Fruit fly (Drosophila melanogaster) whole organism, pupa: ENCODE data around the gene moody.

ENCODE experiments used
- CG10348 ChIP-seq: fragments of 200-800 bp; sonication (Bioruptor generic); IDR thresholded peaks from 2 replicates; pipeline ENCODE4 v1.3.6; 2022; ENCODE audit warnings: missing biosample characterization, missing genetic modification characterization
- CG12605 ChIP-seq: fragments of 200-800 bp; sonication (Bioruptor generic); IDR thresholded peaks from 2 replicates; pipeline ENCODE4 v1.3.6; 2022; ENCODE audit warnings: missing biosample characterization, missing genetic modification characterization
- CG13204 ChIP-seq: fragments of 200-800 bp; sonication (Bioruptor generic); optimal IDR thresholded peaks from 2 replicates; lab custom pipeline; 2018; ENCODE audit warnings: missing biosample characterization, mild to moderate bottlenecking, missing genetic modification characterization, moderate library complexity
- CG14655 ChIP-seq: fragments of 200-800 bp; sonication (Bioruptor generic); optimal IDR thresholded peaks from 3 replicates; lab custom pipeline; 2017; ENCODE audit warnings: mild to moderate bottlenecking, missing biosample characterization, missing genetic modification reagents, missing genetic modification characterization
- CG15710 ChIP-seq: fragments of 200-800 bp; sonication (Bioruptor generic); optimal IDR thresholded peaks from 2 replicates; lab custom pipeline; 2018; ENCODE audit warnings: missing biosample characterization, mild to moderate bottlenecking, missing genetic modification characterization, moderate library complexity
- CG17806 ChIP-seq: fragments of 200-800 bp; sonication (Bioruptor generic); optimal IDR thresholded peaks from 2 replicates; lab custom pipeline; 2018; ENCODE audit warnings: missing biosample characterization, mild to moderate bottlenecking, missing genetic modification characterization, moderate library complexity
- CG32121 ChIP-seq: fragments of 200-800 bp; sonication (Bioruptor generic); IDR thresholded peaks from 2 replicates; pipeline ENCODE4 v1.3.6; 2022; ENCODE audit warnings: missing biosample characterization, missing genetic modification characterization
- CG34367 ChIP-seq: fragments of 200-800 bp; sonication (Bioruptor generic); optimal IDR thresholded peaks from 2 replicates; lab custom pipeline; 2018; ENCODE audit warnings: missing biosample characterization, mild to moderate bottlenecking, missing genetic modification characterization
- CG4496 ChIP-seq: fragments of 200-800 bp; sonication (Bioruptor generic); IDR thresholded peaks from 3 replicates; pipeline ENCODE4 v1.3.6; 2022; ENCODE audit warnings: missing biosample characterization, missing genetic modification characterization
- CG8159 ChIP-seq: fragments of 200-800 bp; sonication (Bioruptor generic); optimal IDR thresholded peaks from 3 replicates; lab custom pipeline; 2018; ENCODE audit warnings: missing biosample characterization, mild to moderate bottlenecking, missing genetic modification characterization, moderate library complexity
- CG8301 ChIP-seq: fragments of 200-800 bp; sonication (Bioruptor generic); optimal IDR thresholded peaks from 2 replicates; lab custom pipeline; 2018; ENCODE audit warnings: missing biosample characterization, mild to moderate bottlenecking, missing genetic modification characterization
- CG9948 ChIP-seq: fragments of 200-800 bp; sonication (Bioruptor generic); optimal IDR thresholded peaks from 2 replicates; lab custom pipeline; 2018; ENCODE audit warnings: missing biosample characterization, mild to moderate bottlenecking, missing genetic modification characterization, moderate library complexity
- D1 ChIP-seq: fragments of 200-800 bp; sonication (Bioruptor generic); optimal IDR thresholded peaks from 2 replicates; lab custom pipeline; 2018; ENCODE audit warnings: missing biosample characterization, mild to moderate bottlenecking, missing genetic modification characterization, moderate library complexity
- EcR ChIP-seq: fragments of 200-800 bp; sonication (Bioruptor generic); optimal IDR thresholded peaks from 3 replicates; lab custom pipeline; 2019; ENCODE audit warnings: missing biosample characterization, missing genetic modification characterization, mild to moderate bottlenecking, moderate library complexity, missing genetic modification reagents
- Ets98B ChIP-seq: fragments of 200-800 bp; sonication (Bioruptor generic); IDR thresholded peaks from 2 replicates; pipeline ENCODE4 v1.3.6; 2022; ENCODE audit warnings: missing biosample characterization, missing genetic modification characterization
- Pif1A ChIP-seq: fragments of 200-800 bp; sonication (Bioruptor generic); optimal IDR thresholded peaks from 3 replicates; lab custom pipeline; 2016; ENCODE audit warnings: missing biosample characterization, missing genetic modification characterization
- Pif1B ChIP-seq: fragments of 200-800 bp; sonication (Bioruptor generic); optimal IDR thresholded peaks from 3 replicates; lab custom pipeline; 2016; ENCODE audit warnings: missing biosample characterization, missing genetic modification characterization
- Snoo ChIP-seq: fragments of 200-800 bp; sonication (Bioruptor generic); optimal IDR thresholded peaks from 3 replicates; lab custom pipeline; 2017; ENCODE audit warnings: missing biosample characterization, mild to moderate bottlenecking, missing genetic modification characterization, inconsistent platforms
- fd96Ca ChIP-seq: fragments of 200-800 bp; sonication (Bioruptor generic); IDR thresholded peaks from 3 replicates; pipeline ENCODE4 v1.3.6; 2022; ENCODE audit warnings: missing biosample characterization, missing genetic modification characterization
- gl ChIP-seq: fragments of 200-800 bp; sonication (Bioruptor generic); optimal IDR thresholded peaks from 2 replicates; lab custom pipeline; 2018; ENCODE audit warnings: missing biosample characterization, mild to moderate bottlenecking, missing genetic modification characterization
- rn ChIP-seq: fragments of 200-800 bp; sonication (Bioruptor generic); IDR thresholded peaks from 2 replicates; pipeline ENCODE4 v1.3.6; 2022; ENCODE audit warnings: missing biosample characterization, missing genetic modification characterization

moody gene

DNA sequence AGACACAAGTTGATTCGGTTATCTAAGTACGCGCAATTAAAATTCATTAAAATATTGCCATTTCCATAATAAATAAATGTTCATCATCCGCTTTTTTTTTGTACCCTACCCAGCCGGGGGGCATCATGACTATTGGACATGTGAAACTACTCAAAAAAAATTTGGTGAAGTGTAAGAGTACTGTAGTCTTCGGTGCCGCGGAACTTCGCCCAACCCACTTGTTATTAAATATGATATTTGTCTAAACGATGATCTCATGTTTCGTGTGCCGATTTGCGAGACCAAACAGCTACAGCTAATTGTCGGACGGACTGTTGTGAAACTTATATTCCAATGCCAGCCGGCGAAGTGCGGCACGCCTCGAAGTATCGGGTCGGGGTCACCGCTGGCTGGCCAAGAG, 38.9 kb upstream of the moody start:
- TF ChIP-seq Ets98B: 0 out of 2 replicates have a peak, but pooled peaks have one; percentile 7
- TF ChIP-seq D1 (tag; lab: Kevin White, UChicago): no peak

- peak; percentile 84 for TF ChIP-seq CG32121 (GFP tag; lab: Robert Waterston, UW)
- TF ChIP-seq gl (tag; lab: Kevin White, UChicago): no peak
- no peak for TF ChIP-seq CG15710 (tag; lab: Kevin White, UChicago)
- peak; percentile 59 for TF ChIP-seq CG10348 (GFP tag; lab: Robert Waterston, UW)
- peak; percentile 89 for TF ChIP-seq fd96Ca
- TF ChIP-seq EcR (GFP tag; lab: Kevin White, UChicago): no peak
- no peak for TF ChIP-seq CG13204
- peak; percentile 92 for TF ChIP-seq CG4496
- TF ChIP-seq CG8301 (tag; lab: Kevin White, UChicago): peak; percentile 57
- TF ChIP-seq Pif1B: peak; percentile 32
- TF ChIP-seq D1 (tag; lab: Kevin White, UChicago): no peak
- TF ChIP-seq Pif1A: peak; percentile 56
- TF ChIP-seq CG12605 (GFP tag; lab: Robert Waterston, UW): peak; percentile 75
- TF ChIP-seq CG8159: no peak
- peak; percentile 74 for TF ChIP-seq CG14655
- TF ChIP-seq Ets98B: peak; percentile 89
- TF ChIP-seq rn (GFP tag; lab: Robert Waterston, UW): 0 out of 2 replicates have a peak, but pooled peaks have one; percentile 48
- TF ChIP-seq Snoo (tag; lab: Kevin White, UChicago): no peak
- TF ChIP-seq CG9948 (tag; lab: Kevin White, UChicago): no peak
- no peak for TF ChIP-seq CG17806 (tag; lab: Kevin White, UChicago)
- TF ChIP-seq CG34367 (tag; lab: Kevin White, UChicago): no peak
These were observed 37.6 kb upstream of the moody start for dm6 chrX:2087501-2087900.

- TF ChIP-seq CG8301 (tag; lab: Kevin White, UChicago) (peak; percentile 88), CG9948 (tag; lab: Kevin White, UChicago) (peak; percentile 88), CG32121 (GFP tag; lab: Robert Waterston, UW) (peak; percentile 94), Snoo (tag; lab: Kevin White, UChicago) (peak; percentile 85), Ets98B (peak; percentile 94), Pif1A (peak; percentile 94), CG34367 (tag; lab: Kevin White, UChicago) (peak; percentile 81), CG4496 (peak; percentile 94), gl (tag; lab: Kevin White, UChicago) (peak; percentile 75), Pif1B (peak; percentile 94), CG13204 (peak; percentile 64), EcR (GFP tag; lab: Kevin White, UChicago) (peak; percentile 93), CG14655 (peak; percentile 90), rn (GFP tag; lab: Robert Waterston, UW) (peak; percentile 86), D1 (tag; lab: Kevin White, UChicago) (peak; percentile 7), CG17806 (tag; lab: Kevin White, UChicago) (peak; percentile 88), CG10348 (GFP tag; lab: Robert Waterston, UW) (peak; percentile 76), fd96Ca (peak; percentile 96), CG12605 (GFP tag; lab: Robert Waterston, UW) (peak; percentile 87), CG8159 (peak; percentile 83), CG15710 (tag; lab: Kevin White, UChicago) (peak; percentile 85)
These were observed 33.8 kb upstream of the moody start for dm6 chrX:2083678-2084162.

DNA sequence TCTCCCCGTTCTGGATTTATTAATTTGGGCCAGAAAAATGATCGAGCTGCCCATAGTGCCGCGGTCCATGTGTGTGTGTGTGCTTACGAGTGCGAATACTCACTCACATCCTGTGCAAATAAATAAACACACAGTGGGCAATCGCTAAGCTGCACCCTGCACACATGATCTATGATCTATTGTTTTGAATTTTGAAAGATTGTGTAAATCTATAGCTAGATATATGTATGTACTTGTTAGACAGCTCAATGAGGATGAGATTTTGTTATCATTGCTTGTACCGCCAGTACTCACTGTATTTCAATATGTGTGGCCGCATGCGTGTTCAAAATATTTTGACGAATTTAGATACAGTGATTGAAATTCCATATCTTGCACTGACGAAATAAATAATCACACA, 33.2 kb upstream of the moody start:
- TF ChIP-seq fd96Ca: peak; percentile 95
- peak; percentile 85 for TF ChIP-seq Pif1A
- TF ChIP-seq CG14655: no peak
- peak; percentile 91 for TF ChIP-seq CG34367 (tag; lab: Kevin White, UChicago)
- peak; percentile 84 for TF ChIP-seq CG12605 (GFP tag; lab: Robert Waterston, UW)
- TF ChIP-seq CG8301 (tag; lab: Kevin White, UChicago): peak; percentile 87
- peak; percentile 7 for TF ChIP-seq CG13204
- peak; percentile 76 for TF ChIP-seq gl (tag; lab: Kevin White, UChicago)
- peak; percentile 89 for TF ChIP-seq CG17806 (tag; lab: Kevin White, UChicago)
- TF ChIP-seq CG15710 (tag; lab: Kevin White, UChicago): peak; percentile 88
- peak; percentile 95 for TF ChIP-seq CG4496
- peak; percentile 89 for TF ChIP-seq CG8159
- peak; percentile 92 for TF ChIP-seq CG32121 (GFP tag; lab: Robert Waterston, UW)
- peak; percentile 86 for TF ChIP-seq CG9948 (tag; lab: Kevin White, UChicago)
- peak; percentile 78 for TF ChIP-seq Snoo (tag; lab: Kevin White, UChicago)
- peak; percentile 93 for TF ChIP-seq Ets98B
- peak; percentile 82 for TF ChIP-seq Pif1B
- no peak for TF ChIP-seq D1 (tag; lab: Kevin White, UChicago)
- TF ChIP-seq CG10348 (GFP tag; lab: Robert Waterston, UW): peak; percentile 86
- TF ChIP-seq rn (GFP tag; lab: Robert Waterston, UW): peak; percentile 82
- no peak for TF ChIP-seq EcR (GFP tag; lab: Kevin White, UChicago)

dm6 chrX:2081848-2082365, 32.0 kb upstream of the moody start:
- TF ChIP-seq rn (GFP tag; lab: Robert Waterston, UW) (no peak), Pif1A (no peak)

dm6 chrX:2080367-2080927, 30.5 kb upstream of the moody start, which contains the start of the genes CG16903 and Unc-76:
CG16903 (minus strand) TSS chrX:2080405.
Unc-76 (plus strand) TSS chrX:2080610.
- peak; percentile 41 for TF ChIP-seq Snoo (tag; lab: Kevin White, UChicago)
- TF ChIP-seq EcR (GFP tag; lab: Kevin White, UChicago): peak; percentile 31
- TF ChIP-seq CG15710 (tag; lab: Kevin White, UChicago): peak; percentile 9
- no peak for TF ChIP-seq D1 (tag; lab: Kevin White, UChicago)
- peak; percentile 21 for TF ChIP-seq CG13204
- TF ChIP-seq, all 21 proteins: peak for 4
